Fruit fly (Drosophila melanogaster) whole organism, embryonic: ENCODE data around the gene CG33325.

ENCODE experiments used
- CG13624 ChIP-seq: fragments of 200-800 bp; sonication (Bioruptor generic); optimal IDR thresholded peaks from 2 replicates; lab custom pipeline; 2016; ENCODE audit warnings: missing biosample characterization, missing genetic modification characterization
- CG32767 ChIP-seq: fragments of 200-800 bp; sonication (Bioruptor generic); IDR thresholded peaks from 2 replicates; pipeline ENCODE4 v1.3.6; 2022; ENCODE audit warnings: missing biosample characterization, missing genetic modification characterization
- CG4854 ChIP-seq: fragments of 200-800 bp; sonication (Bioruptor generic); optimal IDR thresholded peaks from 2 replicates; lab custom pipeline; 2016; ENCODE audit warnings: missing biosample characterization, missing genetic modification characterization, inconsistent platforms
- Hmx ChIP-seq: fragments of 200-800 bp; sonication (Bioruptor generic); optimal IDR thresholded peaks from 2 replicates; lab custom pipeline; 2016; ENCODE audit warnings: missing biosample characterization, missing genetic modification characterization
- Myb ChIP-seq: fragments of 200-800 bp; sonication (Bioruptor generic); optimal IDR thresholded peaks from 2 replicates; lab custom pipeline; 2016; ENCODE audit warnings: missing biosample characterization, missing genetic modification characterization
- Oaz ChIP-seq: fragments of 200-800 bp; sonication (Bioruptor generic); IDR thresholded peaks from 2 replicates; pipeline ENCODE4 v1.3.6; 2022; ENCODE audit warnings: missing biosample characterization, missing genetic modification characterization
- Sin3A ChIP-seq: fragments of >200 bp; optimal IDR thresholded peaks from 2 replicates; lab custom pipeline; 2018
- bowl ChIP-seq: fragments of 200-800 bp; sonication (Bioruptor generic); IDR thresholded peaks from 2 replicates; pipeline ENCODE4 v1.3.6; 2022; ENCODE audit warnings: missing biosample characterization, missing genetic modification characterization
- crc ChIP-seq: fragments of 200-800 bp; sonication (Bioruptor generic); optimal IDR thresholded peaks from 2 replicates; lab custom pipeline; 2016; ENCODE audit warnings: missing biosample characterization, missing genetic modification characterization
- lab ChIP-seq: fragments of 200-800 bp; sonication (Bioruptor generic); optimal IDR thresholded peaks from 3 replicates; lab custom pipeline; 2017; ENCODE audit warnings: missing biosample characterization, missing genetic modification characterization, mild to moderate bottlenecking, moderate library complexity, missing genetic modification reagents
- pan ChIP-seq, 4 experiments: fragments of >200 bp in 3 of 4; fragments of 200-800 bp in 1 of 4; sonication (Bioruptor generic) in 1 of 4; optimal IDR thresholded peaks in 3 of 4; IDR thresholded peaks in 1 of 4; 2 replicates each; pipeline versions ENCODE4 v1.3.6 to Lab custom; 2017 to 2022; ENCODE audit warnings: missing biosample characterization in 2 of 4, missing genetic modification characterization in 2 of 4, mixed read lengths in 1 of 4
- ttk ChIP-seq: fragments of 200-800 bp; sonication (Bioruptor generic); IDR thresholded peaks from 2 replicates; pipeline ENCODE4 v2.1.2; 2022; ENCODE audit warnings: missing biosample characterization, missing genetic modification characterization

dm6 chr3R:8704669-8705068 is 24.8 kb upstream of the CG33325 start:
- TF ChIP-seq CG13624 (no peak), bowl (GFP tag; lab: Robert Waterston, UW) (no peak), pan (optimal IDR thresholded peaks at IDR 0.05; lab: Kevin White, UChicago) (no peak), pan (GFP tag; optimal IDR thresholded peaks at IDR 0.05 in 1 of 2, IDR thresholded peaks at IDR 0.05 in 1 of 2) (no peak), Oaz (GFP tag; lab: Robert Waterston, UW) (no peak), CG32767 (GFP tag; lab: Robert Waterston, UW) (no peak), Hmx (no peak), CG4854 (GFP tag; lab: Kevin White, UChicago) (no peak), lab (GFP tag; lab: Kevin White, UChicago) (no peak), ttk (GFP tag; lab: Robert Waterston, UW) (no peak), Myb (no peak), crc (GFP tag; lab: Kevin White, UChicago) (no peak), Sin3A (lab: Kevin White, UChicago) (no peak)
